Worm (Caenorhabditis elegans) whole organism, late embryonic: ENCODE data around the gene clec-221.

ENCODE experiments used
- K02D7.2 ChIP-seq: sonication (generic microtip); optimal IDR thresholded peaks from 2 replicates; lab custom pipeline; 2017; ENCODE audit warnings: mild to moderate bottlenecking, missing genetic modification characterization, missing compliant biosample characterization
- ama-1 ChIP-seq: fragments of 150-350 bp; optimal IDR thresholded peaks from 2 replicates; lab custom pipeline; 2014
- ceh-30 ChIP-seq: fragments of 150-350 bp; optimal IDR thresholded peaks from 2 replicates; lab custom pipeline; 2014; ENCODE audit warnings: missing biosample characterization, missing genetic modification characterization
- fkh-10 ChIP-seq: fragments of 150-350 bp; optimal IDR thresholded peaks from 2 replicates; lab custom pipeline; 2014; ENCODE audit warnings: missing biosample characterization, missing genetic modification reagents, missing genetic modification characterization
- nhr-11 ChIP-seq: fragments of 150-350 bp; optimal IDR thresholded peaks from 2 replicates; lab custom pipeline; 2014; ENCODE audit warnings: missing biosample characterization, missing genetic modification characterization
- nhr-232 ChIP-seq: sonication (generic microtip); optimal IDR thresholded peaks from 2 replicates; lab custom pipeline; 2016; ENCODE audit warnings: missing genetic modification characterization, missing compliant biosample characterization
- tbx-2 ChIP-seq: sonication (generic microtip); optimal IDR thresholded peaks from 2 replicates; lab custom pipeline; 2016; ENCODE audit warnings: missing genetic modification characterization, missing compliant biosample characterization

DNA sequence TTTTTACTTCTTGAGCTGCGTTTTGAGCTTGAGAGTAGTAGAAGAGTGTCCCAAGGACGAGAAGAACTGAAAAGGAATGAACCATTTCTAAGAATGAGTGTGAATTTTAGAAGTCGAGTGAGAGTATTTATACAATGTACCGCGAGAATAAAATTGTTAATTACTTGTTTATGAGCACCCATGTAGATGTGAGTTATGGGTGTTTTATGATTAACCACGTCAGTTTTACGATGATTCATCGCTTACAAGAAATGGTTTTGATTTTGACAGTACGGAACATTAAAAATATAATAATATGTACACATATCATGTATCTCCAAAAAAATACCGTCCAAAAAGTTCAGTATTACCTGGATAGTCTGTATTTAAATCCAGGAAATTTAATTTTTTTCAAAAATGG is at the start of gene clec-221:
- TF ChIP-seq tbx-2 (tag; lab: Kevin White, UChicago): no peak
- no peak for TF ChIP-seq fkh-10 (GFP tag; lab: Kevin White, UChicago)
- no peak for TF ChIP-seq nhr-232 (tag; lab: Kevin White, UChicago)
- TF ChIP-seq ama-1 (lab: Kevin White, UChicago): no peak
- TF ChIP-seq K02D7.2 (tag; lab: Kevin White, UChicago): no peak
- TF ChIP-seq ceh-30 (tag; lab: Kevin White, UChicago): no peak
- no peak for TF ChIP-seq nhr-11
